Worm (Caenorhabditis elegans) whole organism, L4/young adult: ENCODE results near the gene fbxa-215.

ENCODE experiments used
- W03F9.2 ChIP-seq: fragments of 150-350 bp; optimal IDR thresholded peaks from 2 replicates; lab custom pipeline; 2014; ENCODE audit warnings: missing biosample characterization, missing genetic modification characterization
- dao-5 ChIP-seq: sonication (generic microtip); optimal IDR thresholded peaks from 2 replicates; lab custom pipeline; 2016; ENCODE audit warnings: missing genotype, missing genetic modification characterization, moderate library complexity, missing compliant biosample characterization
- him-1 ChIP-seq: sonication (generic microtip); optimal IDR thresholded peaks from 2 replicates; lab custom pipeline; 2016; ENCODE audit warnings: missing genotype, missing genetic modification reagents, missing genetic modification characterization, missing compliant biosample characterization

Gene fbxa-215

DNA sequence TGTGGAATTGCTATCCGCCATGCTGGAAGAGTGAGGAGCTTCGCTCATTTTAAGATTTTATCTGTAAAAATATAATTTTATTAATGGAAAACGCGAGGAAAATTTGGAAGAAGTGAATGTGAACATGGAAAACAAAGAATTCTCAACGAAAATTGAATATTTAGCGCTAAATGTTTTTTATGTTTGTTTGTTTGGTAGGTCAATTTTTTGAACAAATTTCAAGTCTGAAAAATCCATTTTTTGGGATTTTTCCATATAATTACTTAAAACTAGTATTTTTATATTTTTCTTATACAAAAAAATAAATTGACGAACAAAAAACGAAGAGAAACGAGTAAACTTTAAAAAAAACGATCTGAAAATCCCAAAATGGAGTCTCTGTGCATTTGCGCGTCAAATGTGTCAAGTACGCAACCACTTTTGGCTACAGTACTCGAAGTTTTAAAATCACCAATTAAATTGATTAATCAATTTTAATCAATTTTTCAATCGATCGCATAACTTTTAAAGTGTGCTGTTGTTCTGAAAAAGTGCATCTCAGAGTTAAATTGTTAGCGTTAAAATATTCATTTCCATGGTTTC, at the start of gene fbxa-215:
TSS of gene fbxa-215 (minus strand) at position 61 of the 582 bp plus-strand sequence.
- TF ChIP-seq W03F9.2 (tag; lab: Kevin White, UChicago) (no peak), him-1 (tag; lab: Kevin White, UChicago) (no peak)

DNA sequence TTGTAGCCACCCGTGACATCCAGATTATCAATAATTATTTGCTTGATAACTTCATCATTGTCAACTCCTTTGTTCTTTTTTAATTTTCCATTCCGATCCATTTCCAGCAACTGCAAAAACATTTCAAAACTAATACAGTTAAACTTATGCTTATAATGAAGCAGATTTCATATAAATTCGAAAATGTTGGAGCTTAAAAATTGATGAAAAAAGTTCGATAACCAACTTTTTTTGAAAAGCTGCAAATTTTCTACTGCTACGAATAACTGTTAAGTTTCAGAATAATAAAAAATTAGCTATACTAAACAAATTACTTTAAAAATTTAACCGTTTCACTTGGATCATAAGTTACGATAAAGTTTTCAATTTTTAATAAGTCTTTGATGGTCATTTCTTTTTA, 49.6 kb upstream of the fbxa-215 start, which contains the start of gene C47A4.1:
TSS of gene C47A4.1 (minus strand) at position 101 of the 400 bp plus-strand sequence.
- TF ChIP-seq him-1 (tag; lab: Kevin White, UChicago) (no peak), W03F9.2 (tag; lab: Kevin White, UChicago) (no peak), dao-5 (no peak)

DNA sequence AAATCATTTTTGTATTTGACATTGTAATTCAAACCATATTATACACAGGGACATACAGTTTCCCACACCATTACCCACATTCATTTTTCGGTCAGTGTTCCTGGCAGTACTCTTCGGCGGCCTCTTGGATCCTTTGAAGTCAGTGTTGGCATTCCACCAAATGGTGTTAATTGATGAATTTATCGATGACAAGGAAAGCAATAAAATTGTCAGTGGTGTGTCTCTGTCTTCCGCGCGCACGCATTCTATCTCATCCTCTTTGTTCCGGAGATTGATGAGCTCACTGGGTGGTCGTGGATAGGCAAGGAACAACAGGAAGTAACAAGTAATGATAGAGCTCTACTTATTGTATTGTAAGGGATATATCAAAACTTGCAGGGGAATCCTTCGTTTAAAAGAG, 43.7 kb upstream of the fbxa-215 start:
- TF ChIP-seq dao-5 (no peak), him-1 (tag; lab: Kevin White, UChicago) (no peak), W03F9.2 (tag; lab: Kevin White, UChicago) (no peak)

DNA sequence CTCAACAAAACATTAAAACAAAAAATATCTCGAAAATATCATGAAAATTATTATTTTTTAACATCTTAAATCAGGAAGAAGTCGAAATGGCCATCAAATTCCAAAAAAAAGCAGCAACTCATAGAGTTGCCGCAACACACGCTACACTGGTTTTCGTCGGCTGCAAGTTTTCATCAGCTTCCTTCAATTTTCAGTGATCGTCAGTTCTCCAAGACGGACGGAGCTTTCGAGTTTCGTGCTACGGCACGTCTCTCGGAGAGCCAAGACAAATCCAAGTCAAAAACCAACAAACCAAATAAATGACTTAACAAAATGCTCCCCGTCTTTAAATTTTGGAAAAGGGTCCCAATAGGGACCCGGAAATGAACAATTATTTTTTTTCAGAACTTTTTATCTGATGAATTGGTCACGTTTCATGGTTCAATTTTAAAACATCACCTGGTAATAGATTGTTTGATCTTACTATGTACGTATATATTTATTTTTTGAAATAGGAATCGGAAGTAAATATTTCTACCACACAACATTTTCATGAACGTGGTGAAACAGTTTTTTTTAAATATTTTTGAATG, 42.4 kb upstream of the fbxa-215 start:
- TF ChIP-seq him-1 (tag; lab: Kevin White, UChicago) (no peak), dao-5 (no peak)

DNA sequence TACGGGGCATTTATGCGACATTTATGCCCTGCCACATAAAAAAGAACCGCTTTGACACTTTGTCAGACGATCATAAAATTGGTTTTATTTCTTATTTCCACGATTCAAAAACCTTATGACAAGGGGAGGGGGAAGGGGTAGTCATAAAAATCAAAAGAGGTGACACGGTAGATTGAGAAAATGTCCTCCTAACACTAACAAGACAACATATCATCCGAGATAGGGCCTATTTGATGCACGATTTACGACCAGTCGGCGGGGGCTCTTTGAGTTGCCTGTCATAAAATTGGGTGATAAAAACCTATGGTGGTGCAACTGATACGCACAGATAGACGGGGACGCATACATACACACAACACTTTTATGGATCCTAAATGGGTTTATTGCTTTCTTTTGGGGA, 41.2 kb upstream of the fbxa-215 start:
- TF ChIP-seq him-1 (tag; lab: Kevin White, UChicago) (no peak), W03F9.2 (tag; lab: Kevin White, UChicago) (no peak), dao-5 (no peak)

DNA sequence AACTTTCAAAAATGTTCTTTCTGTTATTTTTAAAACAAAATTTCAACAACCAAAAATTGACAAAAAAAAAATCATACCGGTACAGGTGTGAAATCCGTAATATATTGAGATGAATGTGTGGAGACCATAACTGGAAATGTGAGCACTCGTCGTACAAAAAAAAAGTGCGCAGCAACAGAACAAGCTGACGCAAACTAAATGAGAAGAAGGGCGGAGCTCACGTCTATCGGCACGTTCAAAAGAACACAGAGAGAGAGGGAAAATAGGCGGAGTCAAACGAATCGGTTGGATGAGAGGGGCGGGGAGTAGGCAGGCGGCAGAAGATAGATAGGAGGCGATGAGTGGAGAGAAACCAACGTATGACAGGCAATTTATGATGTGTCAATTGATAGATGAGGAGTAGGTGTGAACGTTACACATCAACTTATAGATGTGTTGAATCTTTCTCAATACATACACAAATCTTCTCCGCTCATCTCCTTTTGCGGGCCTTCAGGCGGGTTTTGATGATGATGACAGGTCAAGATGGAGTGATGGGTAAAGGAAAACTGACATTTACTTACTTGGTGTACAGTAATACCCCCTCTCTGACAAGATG, 37.2 kb upstream of the fbxa-215 start, which contains the start of gene tlp-1:
TSS of gene tlp-1 (minus strand) at position 255 of the 598 bp plus-strand sequence.
- no peak for TF ChIP-seq W03F9.2 (tag; lab: Kevin White, UChicago)
- TF ChIP-seq dao-5 = no peak
- TF ChIP-seq him-1 (tag; lab: Kevin White, UChicago) = no peak

DNA sequence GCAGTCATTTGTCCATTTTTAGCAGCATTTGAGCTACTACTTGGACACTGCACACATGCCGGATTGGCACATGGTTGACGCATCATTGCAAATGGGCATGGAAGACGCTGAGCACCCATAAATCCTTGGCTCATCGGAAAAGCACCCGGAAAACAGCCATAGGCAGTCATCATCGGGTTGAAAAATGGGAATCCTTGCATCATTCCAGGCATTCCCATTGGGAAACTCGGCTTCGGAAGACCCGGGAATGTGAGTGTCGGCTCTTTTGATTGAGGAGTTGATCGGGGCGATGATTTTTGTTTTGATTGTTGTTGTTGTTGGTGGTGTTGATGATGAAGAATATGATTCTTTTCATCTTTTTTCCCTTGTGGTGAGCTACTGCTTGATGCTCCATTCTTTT, 36.0 kb upstream of the fbxa-215 start:
- TF ChIP-seq him-1 (tag; lab: Kevin White, UChicago) (no peak), W03F9.2 (tag; lab: Kevin White, UChicago) (no peak), dao-5 (no peak)

DNA sequence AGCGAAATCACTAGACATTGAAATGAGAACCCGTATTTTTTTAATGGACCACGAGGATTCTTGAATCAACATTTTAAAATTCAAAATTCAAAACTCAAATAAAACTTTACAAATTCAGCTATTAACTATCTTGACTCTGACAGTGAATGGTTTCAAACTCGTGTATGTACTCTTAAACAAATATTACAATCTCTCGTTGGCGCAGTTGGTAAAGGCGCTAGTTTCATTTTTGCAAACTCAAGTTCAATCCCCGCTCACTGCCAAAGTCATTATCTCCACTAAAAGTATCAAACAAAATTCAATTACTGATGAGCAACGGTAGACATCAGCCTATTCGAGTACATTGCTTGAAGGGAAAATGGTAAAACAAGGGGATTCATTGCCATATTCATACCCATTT, 34.8 kb upstream of the fbxa-215 start:
- TF ChIP-seq W03F9.2 (tag; lab: Kevin White, UChicago) (no peak), him-1 (tag; lab: Kevin White, UChicago) (no peak), dao-5 (no peak)

DNA sequence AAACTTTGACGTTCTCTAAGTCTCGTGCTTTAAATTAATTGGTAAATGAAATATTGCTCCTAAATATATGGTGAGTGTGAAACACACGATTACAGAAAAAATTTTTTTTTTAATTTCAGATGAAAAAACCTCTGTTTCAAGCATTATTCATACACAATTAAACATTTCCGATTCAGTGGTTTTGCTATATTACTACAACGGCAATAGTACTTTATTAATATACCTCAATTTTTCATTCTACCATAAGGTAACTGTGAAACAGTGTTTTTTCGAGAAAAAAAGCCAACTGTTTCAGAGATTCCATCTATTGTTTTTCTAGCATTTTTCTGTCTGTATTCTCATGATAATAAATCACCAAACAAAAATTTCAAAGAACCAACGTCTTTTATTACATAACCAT, 34.1 kb upstream of the fbxa-215 start:
- TF ChIP-seq dao-5 = no peak
- no peak for TF ChIP-seq W03F9.2 (tag; lab: Kevin White, UChicago)
- TF ChIP-seq him-1 (tag; lab: Kevin White, UChicago) = no peak

DNA sequence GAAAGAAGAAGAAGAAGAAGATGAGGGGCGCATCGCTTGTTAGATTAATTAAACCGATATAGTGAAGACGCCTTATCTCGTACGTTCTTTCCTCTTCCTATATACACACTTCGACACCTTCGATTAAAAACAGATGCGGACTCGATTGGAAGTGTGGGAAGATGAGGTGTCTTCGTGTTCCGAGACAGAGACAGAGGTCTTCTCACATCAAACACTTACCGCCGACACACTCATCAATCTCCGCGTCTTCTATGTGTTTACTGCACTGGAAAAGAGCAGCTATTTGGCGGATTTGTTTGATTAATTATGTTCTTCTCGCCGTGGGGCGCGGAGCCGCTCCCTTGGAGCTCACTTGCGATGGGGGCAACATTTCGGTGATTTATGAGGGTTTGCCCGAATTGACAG, 32.7 kb upstream of the fbxa-215 start:
- TF ChIP-seq dao-5 (no peak), him-1 (tag; lab: Kevin White, UChicago) (no peak), W03F9.2 (tag; lab: Kevin White, UChicago) (no peak)

DNA sequence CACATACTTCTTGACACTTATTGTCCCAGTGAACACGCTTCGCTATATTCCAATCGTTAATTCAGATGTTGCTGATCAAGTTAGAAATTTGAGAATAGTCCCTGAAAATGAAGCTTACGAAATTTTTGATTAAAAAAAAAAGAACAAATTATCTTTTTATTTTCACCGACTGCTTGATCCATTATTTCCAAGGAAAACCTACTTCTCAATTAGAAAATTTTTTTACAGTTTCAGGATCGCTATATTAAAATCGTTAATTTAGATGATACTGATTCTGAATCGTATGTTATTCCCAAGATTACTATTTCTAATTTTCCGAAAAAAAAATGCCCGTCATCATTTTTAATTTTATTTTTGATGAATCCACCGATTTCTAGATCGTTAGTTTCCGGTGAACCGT, 31.9 kb upstream of the fbxa-215 start, which contains the start of gene T23G4.127:
TSS of gene T23G4.127 (minus strand) at position 101 of the 400 bp plus-strand sequence.
- TF ChIP-seq him-1 (tag; lab: Kevin White, UChicago) = no peak
- TF ChIP-seq dao-5 = no peak
- no peak for TF ChIP-seq W03F9.2 (tag; lab: Kevin White, UChicago)

DNA sequence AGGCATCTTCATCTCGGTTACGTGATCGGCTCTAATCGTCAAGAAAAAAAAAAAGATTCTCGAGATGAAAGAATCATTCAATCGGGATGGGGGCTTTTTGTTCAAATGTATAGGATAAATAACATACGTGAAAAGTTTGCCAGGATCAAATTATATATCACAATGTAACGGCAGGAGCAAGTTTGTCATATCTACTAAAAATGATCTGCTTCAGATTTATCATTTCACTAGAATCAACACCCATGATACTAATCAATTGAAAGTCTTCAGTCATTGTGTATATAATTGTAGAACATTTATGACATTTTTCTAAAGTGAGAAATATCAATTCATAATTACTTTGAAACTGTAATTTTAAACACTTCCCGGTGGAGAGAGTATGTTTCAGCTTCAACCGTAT, 30.2 kb upstream of the fbxa-215 start:
- TF ChIP-seq dao-5 = no peak
- no peak for TF ChIP-seq W03F9.2 (tag; lab: Kevin White, UChicago)
- TF ChIP-seq him-1 (tag; lab: Kevin White, UChicago) = no peak

DNA sequence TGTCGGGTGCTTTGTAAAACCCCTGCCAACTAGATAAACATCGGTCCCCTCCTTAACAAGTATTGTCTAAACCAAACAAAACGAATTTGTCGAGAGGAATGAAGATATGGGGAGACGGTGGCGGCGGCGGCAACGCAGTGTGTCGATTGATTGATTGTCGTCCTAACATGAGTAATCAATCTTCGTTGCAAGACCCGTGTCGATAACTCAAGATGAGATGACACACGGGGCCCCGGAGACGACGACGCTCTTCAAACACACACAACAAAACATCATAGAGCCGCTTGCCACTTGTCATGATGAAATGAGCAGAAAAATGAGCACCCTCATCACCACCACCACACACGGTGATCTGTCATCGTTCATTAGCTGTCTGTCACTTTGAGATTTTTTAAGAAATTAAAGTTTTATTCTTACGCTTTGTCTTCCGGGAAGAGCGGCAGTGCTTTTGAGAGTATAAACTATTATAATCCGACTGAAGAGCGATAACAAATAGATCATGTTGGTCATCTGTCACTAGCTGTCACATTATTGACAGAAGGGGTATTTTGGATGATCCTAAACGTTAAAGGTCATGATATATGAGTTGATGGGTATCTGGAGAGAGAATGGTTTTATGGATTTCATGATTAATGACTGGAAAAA, 29.1 kb upstream of the fbxa-215 start:
- TF ChIP-seq dao-5 (no peak), W03F9.2 (tag; lab: Kevin White, UChicago) (no peak), him-1 (tag; lab: Kevin White, UChicago) (no peak)

DNA sequence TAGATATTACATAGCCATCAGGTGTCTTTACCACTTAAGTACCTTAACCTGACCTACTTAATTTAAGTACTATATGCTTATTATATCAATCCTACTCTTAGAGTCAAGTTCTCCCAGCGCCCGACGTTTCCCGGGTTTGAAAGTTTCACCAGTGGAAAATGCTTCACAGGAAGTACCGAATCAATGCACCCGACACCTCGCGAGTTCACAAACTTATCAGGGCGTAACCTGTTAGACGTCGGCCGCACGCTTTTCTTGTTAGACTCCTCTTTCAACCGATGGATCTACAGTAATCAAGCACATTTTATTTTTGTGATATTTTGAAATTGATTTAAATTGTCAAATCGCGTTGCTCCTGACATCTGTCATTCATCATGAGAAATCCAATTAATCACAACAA, 28.6 kb upstream of the fbxa-215 start:
- TF ChIP-seq W03F9.2 (tag; lab: Kevin White, UChicago) (no peak), dao-5 (no peak), him-1 (tag; lab: Kevin White, UChicago) (no peak)
